Fruit fly (Drosophila melanogaster) whole organism, embryonic: ENCODE results near the gene CG34039.

ENCODE experiments used
- Bteb2 ChIP-seq: fragments of 200-800 bp; sonication (Bioruptor generic); optimal IDR thresholded peaks from 2 replicates; lab custom pipeline; 2016; ENCODE audit warnings: missing biosample characterization, missing genetic modification characterization
- C15 ChIP-seq: fragments of 200-800 bp; sonication (Bioruptor generic); IDR thresholded peaks from 3 replicates; pipeline ENCODE4 v1.3.6; 2022; ENCODE audit warnings: missing biosample characterization, missing genetic modification characterization
- CG10543 ChIP-seq: fragments of 200-800 bp; sonication (Bioruptor generic); optimal IDR thresholded peaks from 3 replicates; lab custom pipeline; 2017; ENCODE audit warnings: missing biosample characterization, mild to moderate bottlenecking, missing genetic modification characterization, moderate library complexity
- CG11398 ChIP-seq: fragments of 200-800 bp; sonication (Bioruptor generic); optimal IDR thresholded peaks from 2 replicates; lab custom pipeline; 2016; ENCODE audit warnings: missing biosample characterization, missing genetic modification characterization
- CG11723 ChIP-seq: fragments of 200-800 bp; sonication (Bioruptor generic); optimal IDR thresholded peaks from 2 replicates; lab custom pipeline; 2017; ENCODE audit warnings: missing biosample characterization, mild to moderate bottlenecking, missing genetic modification characterization
- CG12104 ChIP-seq: fragments of 200-800 bp; sonication (Bioruptor generic); optimal IDR thresholded peaks from 3 replicates; lab custom pipeline; 2016; ENCODE audit warnings: missing biosample characterization, missing genetic modification characterization
- CG12769 ChIP-seq: fragments of 200-800 bp; sonication (Bioruptor generic); optimal IDR thresholded peaks from 2 replicates; lab custom pipeline; 2019; ENCODE audit warnings: missing biosample characterization, mild to moderate bottlenecking, missing genetic modification characterization, moderate library complexity
- CG13775 ChIP-seq: fragments of 200-800 bp; sonication (Bioruptor generic); optimal IDR thresholded peaks from 3 replicates; lab custom pipeline; 2017; ENCODE audit warnings: missing biosample characterization, mild to moderate bottlenecking, missing genetic modification characterization
- CG13894 ChIP-seq: fragments of 200-800 bp; sonication (Bioruptor generic); optimal IDR thresholded peaks from 3 replicates; lab custom pipeline; 2018; ENCODE audit warnings: missing biosample characterization, mild to moderate bottlenecking, missing genetic modification characterization, moderate library complexity
- CG14667 ChIP-seq: fragments of 200-800 bp; sonication (Bioruptor generic); IDR thresholded peaks from 2 replicates; pipeline ENCODE4 v1.3.6; 2022; ENCODE audit warnings: missing biosample characterization, missing genetic modification characterization
- CG15696 ChIP-seq: fragments of 200-800 bp; sonication (Bioruptor generic); optimal IDR thresholded peaks from 2 replicates; lab custom pipeline; 2019; ENCODE audit warnings: missing biosample characterization, mild to moderate bottlenecking, missing genetic modification characterization, moderate library complexity
- CG16863 ChIP-seq: fragments of 200-800 bp; sonication (Bioruptor generic); optimal IDR thresholded peaks from 3 replicates; lab custom pipeline; 2016; ENCODE audit warnings: missing biosample characterization, missing genetic modification characterization
- CG18262 ChIP-seq: fragments of 200-800 bp; optimal IDR thresholded peaks from 3 replicates; lab custom pipeline; 2019; ENCODE audit warnings: missing biosample characterization, mild to moderate bottlenecking, missing genetic modification characterization, moderate library complexity
- CG6654 ChIP-seq: fragments of 200-800 bp; sonication (Bioruptor generic); optimal IDR thresholded peaks from 2 replicates; lab custom pipeline; 2017; ENCODE audit warnings: missing biosample characterization, mild to moderate bottlenecking, missing genetic modification characterization
- CG7786 ChIP-seq: fragments of 200-800 bp; sonication (Bioruptor generic); optimal IDR thresholded peaks from 2 replicates; lab custom pipeline; 2016; ENCODE audit warnings: missing biosample characterization, missing genetic modification characterization
- CG8388 ChIP-seq: fragments of 200-800 bp; sonication (Bioruptor generic); optimal IDR thresholded peaks from 2 replicates; lab custom pipeline; 2019; ENCODE audit warnings: missing biosample characterization, mild to moderate bottlenecking, missing genetic modification characterization, moderate library complexity
- CG8924 ChIP-seq: fragments of 200-800 bp; optimal IDR thresholded peaks from 3 replicates; lab custom pipeline; 2019; ENCODE audit warnings: missing biosample characterization, mild to moderate bottlenecking, missing genetic modification characterization, moderate library complexity
- CG9876 ChIP-seq: fragments of 200-800 bp; sonication (Bioruptor generic); optimal IDR thresholded peaks from 2 replicates; lab custom pipeline; 2016; ENCODE audit warnings: missing biosample characterization, missing genetic modification characterization
- Doc3 ChIP-seq: fragments of 200-800 bp; sonication (Bioruptor generic); IDR thresholded peaks from 3 replicates; pipeline ENCODE4 v1.3.6; 2022; ENCODE audit warnings: missing biosample characterization, missing genetic modification characterization; ENCODE audit not compliant: partially characterized antibody
- Dp ChIP-seq: fragments of 200-800 bp; sonication (Bioruptor generic); optimal IDR thresholded peaks from 2 replicates; lab custom pipeline; 2018; ENCODE audit warnings: missing biosample characterization, mild to moderate bottlenecking, missing genetic modification characterization, moderate library complexity
- E2f1 ChIP-seq: fragments of 200-800 bp; sonication (Bioruptor generic); IDR thresholded peaks from 2 replicates; pipeline ENCODE4 v1.3.6; 2022; ENCODE audit warnings: missing biosample characterization, missing genetic modification characterization
- Gsc ChIP-seq: fragments of 200-800 bp; sonication (Bioruptor generic); IDR thresholded peaks from 2 replicates; pipeline ENCODE4 v1.3.6; 2022; ENCODE audit warnings: missing biosample characterization, missing genetic modification characterization
- HLH54F ChIP-seq: fragments of 200-800 bp; sonication (Bioruptor generic); optimal IDR thresholded peaks from 3 replicates; lab custom pipeline; 2016; ENCODE audit warnings: missing biosample characterization, missing genetic modification characterization
- Hand ChIP-seq: fragments of 200-800 bp; sonication (Bioruptor generic); optimal IDR thresholded peaks from 2 replicates; lab custom pipeline; 2017; ENCODE audit warnings: mild to moderate bottlenecking, missing biosample characterization, missing genetic modification reagents, missing genetic modification characterization
- Hey ChIP-seq: fragments of 200-800 bp; sonication (Bioruptor generic); optimal IDR thresholded peaks from 3 replicates; lab custom pipeline; 2018; ENCODE audit warnings: missing biosample characterization, mild to moderate bottlenecking, missing genetic modification characterization
- HmgZ ChIP-seq: fragments of 200-800 bp; sonication (Bioruptor generic); optimal IDR thresholded peaks from 2 replicates; lab custom pipeline; 2018; ENCODE audit warnings: missing biosample characterization, mild to moderate bottlenecking, missing genetic modification characterization
- Lpt ChIP-seq: fragments of >200 bp; optimal IDR thresholded peaks from 2 replicates; lab custom pipeline; 2018; ENCODE audit warnings: missing biosample characterization, missing genetic modification characterization
- Med ChIP-seq: fragments of 200-800 bp; sonication (Bioruptor generic); peaks from one replicate; lab custom pipeline; 2016; ENCODE audit warnings: missing biosample characterization, missing genetic modification characterization, mild to moderate bottlenecking, inconsistent platforms, moderate library complexity
- Opbp ChIP-seq: fragments of 200-800 bp; sonication (Bioruptor generic); IDR thresholded peaks from 3 replicates; pipeline ENCODE4 v1.3.6; 2022; ENCODE audit warnings: missing biosample characterization, missing genetic modification characterization; ENCODE audit not compliant: partially characterized antibody
- Ptx1 ChIP-seq: fragments of 200-800 bp; sonication (Bioruptor generic); IDR thresholded peaks from 2 replicates; pipeline ENCODE4 v1.3.6; 2022; ENCODE audit warnings: missing biosample characterization, missing genetic modification characterization
- Ravus ChIP-seq: fragments of 200-800 bp; sonication (Bioruptor generic); IDR thresholded peaks from 2 replicates; pipeline ENCODE4 v1.3.6; 2022; ENCODE audit warnings: missing biosample characterization, missing genetic modification characterization
- Rfx ChIP-seq: fragments of 200-800 bp; sonication (Bioruptor generic); IDR thresholded peaks from 2 replicates; pipeline ENCODE4 v1.3.6; 2022; ENCODE audit warnings: missing biosample characterization, missing genetic modification characterization
- Scr ChIP-seq: fragments of 200-800 bp; sonication (Bioruptor generic); IDR thresholded peaks from 2 replicates; pipeline ENCODE4 v1.3.6; 2022; ENCODE audit warnings: missing biosample characterization, missing genetic modification characterization; ENCODE audit not compliant: partially characterized antibody
- Usf ChIP-seq: fragments of 200-800 bp; sonication (Bioruptor generic); optimal IDR thresholded peaks from 2 replicates; lab custom pipeline; 2017; ENCODE audit warnings: missing genotype, missing biosample characterization, missing genetic modification characterization
- ac ChIP-seq: fragments of 200-800 bp; sonication (Bioruptor generic); optimal IDR thresholded peaks from 3 replicates; lab custom pipeline; 2017; ENCODE audit warnings: missing biosample characterization, mild to moderate bottlenecking, missing genetic modification characterization
- aop ChIP-seq: fragments of 200-800 bp; sonication (Bioruptor generic); IDR thresholded peaks from 2 replicates; pipeline ENCODE4 v1.3.6; 2022; ENCODE audit warnings: missing biosample characterization, missing genetic modification characterization
- ase ChIP-seq: fragments of 200-800 bp; sonication (Bioruptor generic); IDR thresholded peaks from 3 replicates; pipeline ENCODE4 v1.3.6; 2022; ENCODE audit warnings: missing biosample characterization, missing genetic modification characterization
- cas ChIP-seq: fragments of 200-800 bp; sonication (Bioruptor generic); IDR thresholded peaks from 2 replicates; pipeline ENCODE4 v1.3.6; 2022; ENCODE audit warnings: missing biosample characterization, missing genetic modification characterization
- dati ChIP-seq: fragments of 200-800 bp; sonication (Bioruptor generic); IDR thresholded peaks from 2 replicates; pipeline ENCODE4 v1.3.6; 2022; ENCODE audit warnings: missing biosample characterization, missing genetic modification characterization
- disco-r ChIP-seq: fragments of 200-800 bp; sonication (Bioruptor generic); optimal IDR thresholded peaks from 2 replicates; lab custom pipeline; 2016; ENCODE audit warnings: missing biosample characterization, missing genetic modification characterization
- eyg ChIP-seq: fragments of 200-800 bp; sonication (Bioruptor generic); optimal IDR thresholded peaks from 3 replicates; lab custom pipeline; 2016; ENCODE audit warnings: missing biosample characterization, missing genetic modification characterization
- fd96Cb ChIP-seq: fragments of 200-800 bp; sonication (Bioruptor generic); optimal IDR thresholded peaks from 2 replicates; lab custom pipeline; 2018; ENCODE audit warnings: missing biosample characterization, mild to moderate bottlenecking, missing genetic modification characterization, moderate library complexity
- ftz-f1 ChIP-seq: fragments of 200-800 bp; sonication (Bioruptor generic); optimal IDR thresholded peaks from 2 replicates; lab custom pipeline; 2016; ENCODE audit warnings: missing biosample characterization, missing genetic modification characterization
- h ChIP-seq: fragments of >200 bp; optimal IDR thresholded peaks from 2 replicates; lab custom pipeline; 2017
- inv ChIP-seq: fragments of 200-800 bp; sonication (Bioruptor generic); IDR thresholded peaks from 2 replicates; pipeline ENCODE4 v1.3.6; 2022; ENCODE audit warnings: missing biosample characterization, missing genetic modification characterization; ENCODE audit not compliant: partially characterized antibody
- ken ChIP-seq: fragments of 200-800 bp; sonication (Bioruptor generic); IDR thresholded peaks from 3 replicates; pipeline ENCODE4 v1.3.6; 2022; ENCODE audit warnings: missing biosample characterization, missing genetic modification characterization
- pzg ChIP-seq: fragments of 200-800 bp; sonication (Bioruptor generic); optimal IDR thresholded peaks from 3 replicates; lab custom pipeline; 2018; ENCODE audit warnings: missing biosample characterization, mild to moderate bottlenecking, missing genetic modification characterization, moderate library complexity
- rib ChIP-seq: fragments of 200-800 bp; sonication (Bioruptor generic); IDR thresholded peaks from 2 replicates; pipeline ENCODE4 v1.3.6; 2022; ENCODE audit warnings: missing biosample characterization, missing genetic modification characterization
- run ChIP-seq: fragments of 200-800 bp; sonication (Bioruptor generic); optimal IDR thresholded peaks from 3 replicates; lab custom pipeline; 2018; ENCODE audit warnings: missing biosample characterization, mild to moderate bottlenecking, missing genetic modification characterization
- slou ChIP-seq: fragments of 200-800 bp; sonication (Bioruptor generic); optimal IDR thresholded peaks from 3 replicates; lab custom pipeline; 2016; ENCODE audit warnings: missing biosample characterization, missing genetic modification characterization
- tgo ChIP-seq: fragments of 200-800 bp; sonication (Bioruptor generic); IDR thresholded peaks from 3 replicates; pipeline ENCODE4 v1.3.6; 2022; ENCODE audit warnings: missing biosample characterization, missing genetic modification characterization
- yki ChIP-seq: fragments of >200 bp; optimal IDR thresholded peaks from 3 replicates; lab custom pipeline; 2018

Gene CG34039

dm6 chr3L:14537435-14537991 is 22.3 kb upstream of the CG34039 start, which contains the start of gene Mpcp2 (continued):
- TF ChIP-seq dati (GFP tag; lab: Robert Waterston, UW): no peak
- no peak for TF ChIP-seq ken (GFP tag; lab: Robert Waterston, UW)
- no peak for TF ChIP-seq fd96Cb (tag; lab: Kevin White, UChicago)
- peak; percentile 9 for TF ChIP-seq CG13775 (GFP tag; lab: Kevin White, UChicago)
- TF ChIP-seq Doc3: no peak
- no peak for TF ChIP-seq CG11398
- peak; percentile 94 for TF ChIP-seq Med (GFP tag; lab: Kevin White, UChicago)
- TF ChIP-seq CG8388 (GFP tag; lab: Kevin White, UChicago): peak; percentile 8
- peak; percentile 99 for TF ChIP-seq pzg
- TF ChIP-seq eyg: no peak
- TF ChIP-seq CG6654 (GFP tag; lab: Kevin White, UChicago): no peak
- TF ChIP-seq HmgZ: peak; percentile 93
- no peak for TF ChIP-seq Ptx1
- peak; percentile 48 for TF ChIP-seq CG8924 (tag; lab: Kevin White, UChicago)
- no peak for TF ChIP-seq Hey
- no peak for TF ChIP-seq E2f1 (GFP tag; lab: Robert Waterston, UW)
- no peak for TF ChIP-seq CG16863 (GFP tag; lab: Kevin White, UChicago)
- no peak for TF ChIP-seq h (lab: Kevin White, UChicago)
- TF ChIP-seq Ravus (GFP tag; lab: Robert Waterston, UW): no peak
- TF ChIP-seq CG18262 (tag; lab: Kevin White, UChicago): no peak
- TF ChIP-seq Lpt (GFP tag; lab: Kevin White, UChicago): no peak
- TF ChIP-seq ase (GFP tag; lab: Robert Waterston, UW): no peak
- no peak; the same call in 1 of the 2 replicates for TF ChIP-seq rib
- no peak for TF ChIP-seq CG12104 (GFP tag; lab: Kevin White, UChicago)
- TF ChIP-seq CG15696 (tag; lab: Kevin White, UChicago): no peak
- no peak for TF ChIP-seq Usf
- peak; percentile 65 for TF ChIP-seq ftz-f1 (GFP tag; lab: Kevin White, UChicago)
- TF ChIP-seq aop (GFP tag; lab: Robert Waterston, UW): no peak
- TF ChIP-seq cas (GFP tag; lab: Robert Waterston, UW): no peak
- TF ChIP-seq CG7786 (GFP tag; lab: Kevin White, UChicago): peak; percentile 0
- peak; percentile 78 for TF ChIP-seq CG13894 (tag; lab: Kevin White, UChicago)
- no peak for TF ChIP-seq yki (lab: Kevin White, UChicago)
- no peak for TF ChIP-seq Bteb2 (GFP tag; lab: Kevin White, UChicago)
- no peak for TF ChIP-seq Hand
- no peak for TF ChIP-seq tgo
- peak; percentile 2 for TF ChIP-seq HLH54F (GFP tag; lab: Kevin White, UChicago)
- TF ChIP-seq run: peak; percentile 45
- TF ChIP-seq Dp (GFP tag; lab: Kevin White, UChicago): peak; percentile 59
- peak; percentile 74 for TF ChIP-seq Opbp
- no peak for TF ChIP-seq disco-r
- TF ChIP-seq CG12769 (tag; lab: Kevin White, UChicago): peak; percentile 68
- no peak for TF ChIP-seq ac (GFP tag; lab: Kevin White, UChicago)
- TF ChIP-seq slou (GFP tag; lab: Kevin White, UChicago): no peak
- no peak for TF ChIP-seq inv (GFP tag; lab: Robert Waterston, UW)
- no peak for TF ChIP-seq Gsc
- TF ChIP-seq CG11723 (GFP tag; lab: Kevin White, UChicago): no peak
- peak; percentile 46 for TF ChIP-seq CG10543 (GFP tag; lab: Kevin White, UChicago)
- TF ChIP-seq CG14667: no peak
- TF ChIP-seq Rfx (GFP tag; lab: Robert Waterston, UW): peak; percentile 61
- TF ChIP-seq Scr (GFP tag; lab: Robert Waterston, UW): 0 out of 2 replicates have a peak, but pooled peaks have one; percentile 25
- no peak for TF ChIP-seq C15 (GFP tag; lab: Robert Waterston, UW)
- TF ChIP-seq CG9876: peak; percentile 24
